Fruit fly (Drosophila melanogaster) S2 (cell line): ENCODE measurements around the gene Rab9Fb.

Experiments used
- CG8478 ChIP-seq: fragments of >200 bp; optimal IDR thresholded peaks from 2 replicates; lab custom pipeline; 2018
- CTCF ChIP-seq, 2 experiments: fragments of >200 bp; optimal IDR thresholded peaks; 2 replicates each; lab custom pipeline; 2018

The Rab9Fb gene

dm6 chrX:10922178-10922577 lies 30.1 kb downstream of the Rab9Fb start:
- TF ChIP-seq CG8478 (lab: Kevin White, UChicago) (no peak), CTCF (optimal IDR thresholded peaks at IDR 0.05; lab: Kevin White, UChicago) (no peak)

- TF ChIP-seq CG8478 (lab: Kevin White, UChicago) (no peak), CTCF (optimal IDR thresholded peaks at IDR 0.05; lab: Kevin White, UChicago) (no peak)
Observed at dm6 chrX:10921665-10922064, 30.6 kb downstream of the Rab9Fb start.

- TF ChIP-seq CTCF (optimal IDR thresholded peaks at IDR 0.05; lab: Kevin White, UChicago) (no peak), CG8478 (lab: Kevin White, UChicago) (no peak)
Observed at dm6 chrX:10912585-10912984, 39.7 kb downstream of the Rab9Fb start.

dm6 chrX:10906222-10906866 lies 45.9 kb downstream of the Rab9Fb start:
- TF ChIP-seq CTCF (optimal IDR thresholded peaks at IDR 0.05; lab: Kevin White, UChicago): no peak
- no peak for TF ChIP-seq CG8478 (lab: Kevin White, UChicago)

dm6 chrX:10905467-10905866 lies 46.8 kb downstream of the Rab9Fb start, which contains the start of gene CG43901:
Gene CG43901, plus strand, starts transcription at chrX:10905767.
- no peak for TF ChIP-seq CTCF (optimal IDR thresholded peaks at IDR 0.05; lab: Kevin White, UChicago)
- no peak for TF ChIP-seq CG8478 (lab: Kevin White, UChicago)

dm6 chrX:10905047-10905446 lies 47.2 kb downstream of the Rab9Fb start:
- no peak for TF ChIP-seq CTCF (optimal IDR thresholded peaks at IDR 0.05; lab: Kevin White, UChicago)
- TF ChIP-seq CG8478 (lab: Kevin White, UChicago): no peak
